Worm (Caenorhabditis elegans) whole organism, L4/young adult: ENCODE results near the gene viro-2.
"Not testable (repeated sequence)": the region's sequence is repeated elsewhere in the genome, so short reads cannot be mapped to it uniquely, and the experiment has no call there.

ENCODE experiments used
- W03F9.2 ChIP-seq: fragments of 150-350 bp; optimal IDR thresholded peaks from 2 replicates; lab custom pipeline; 2014; ENCODE audit warnings: missing biosample characterization, missing genetic modification characterization
- dao-5 ChIP-seq: sonication (generic microtip); optimal IDR thresholded peaks from 2 replicates; lab custom pipeline; 2016; ENCODE audit warnings: missing genotype, missing genetic modification characterization, moderate library complexity, missing compliant biosample characterization
- him-1 ChIP-seq: sonication (generic microtip); optimal IDR thresholded peaks from 2 replicates; lab custom pipeline; 2016; ENCODE audit warnings: missing genotype, missing genetic modification reagents, missing genetic modification characterization, missing compliant biosample characterization

Gene viro-2

ce11 chrIII:7128601-7129000, at the start of gene viro-2:
TSS of gene viro-2 (plus strand) at chrIII:7128901.
- not testable (repeated sequence) for TF ChIP-seq W03F9.2, him-1, dao-5 (tag; lab: Kevin White, UChicago)

DNA sequence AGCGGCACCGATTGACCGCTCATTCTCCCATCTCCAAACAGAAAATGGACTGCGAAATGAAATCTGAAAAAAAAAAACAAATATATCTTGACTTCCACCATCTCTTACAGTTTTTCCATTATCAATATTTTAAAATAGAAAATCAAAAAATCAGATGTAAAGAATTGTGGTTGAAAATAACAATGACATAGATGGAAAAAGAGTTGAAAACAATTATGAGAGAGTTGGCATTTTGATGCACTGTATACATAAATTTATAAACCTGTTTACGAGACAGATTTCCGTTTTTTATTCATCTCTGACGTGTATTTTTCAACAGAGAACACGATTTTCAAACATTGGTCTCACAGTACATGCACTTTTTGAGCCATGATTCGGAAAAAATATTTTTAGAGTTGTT, 48.0 kb upstream of the viro-2 start, which contains the start of gene ZK418.7:
TSS of gene ZK418.7 (minus strand) at position 101 of the 400 bp plus-strand sequence.
- TF ChIP-seq dao-5 (tag; lab: Kevin White, UChicago) (no peak), W03F9.2 (tag; lab: Kevin White, UChicago) (no peak), him-1 (tag; lab: Kevin White, UChicago) (no peak)

DNA sequence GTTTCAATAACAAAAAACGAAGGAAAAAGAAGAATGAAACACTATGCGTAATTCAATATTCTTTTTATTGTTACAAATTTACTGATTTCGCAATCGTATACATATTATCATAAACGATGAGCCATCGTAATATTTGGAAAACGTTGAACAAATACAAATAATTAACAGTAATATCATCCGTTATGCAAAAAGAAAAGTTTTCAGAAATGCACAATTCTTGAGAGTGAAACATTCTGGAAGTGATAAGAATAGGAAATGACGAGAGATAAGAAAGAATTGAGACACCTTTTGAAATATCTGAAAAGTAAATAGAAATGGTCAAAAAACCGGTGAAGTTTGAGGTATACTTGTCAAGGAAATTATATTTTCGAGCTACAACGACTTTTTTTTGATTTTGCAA, 47.2 kb upstream of the viro-2 start:
- no peak for TF ChIP-seq him-1 (tag; lab: Kevin White, UChicago)
- no peak for TF ChIP-seq W03F9.2 (tag; lab: Kevin White, UChicago)
- no peak for TF ChIP-seq dao-5 (tag; lab: Kevin White, UChicago)

ce11 chrIII:7083106-7083505, 45.6 kb upstream of the viro-2 start:
- no peak for TF ChIP-seq him-1 (tag; lab: Kevin White, UChicago)
- no peak for TF ChIP-seq W03F9.2 (tag; lab: Kevin White, UChicago)
- TF ChIP-seq dao-5 (tag; lab: Kevin White, UChicago): no peak

- no peak for TF ChIP-seq W03F9.2 (tag; lab: Kevin White, UChicago)
- TF ChIP-seq dao-5 (tag; lab: Kevin White, UChicago): no peak
- no peak for TF ChIP-seq him-1 (tag; lab: Kevin White, UChicago)
These were observed 43.8 kb upstream of the viro-2 start, which contains the start of gene tofu-7 for ce11 chrIII:7084908-7085307. TSS of gene tofu-7 (minus strand) at chrIII:7085018.

DNA sequence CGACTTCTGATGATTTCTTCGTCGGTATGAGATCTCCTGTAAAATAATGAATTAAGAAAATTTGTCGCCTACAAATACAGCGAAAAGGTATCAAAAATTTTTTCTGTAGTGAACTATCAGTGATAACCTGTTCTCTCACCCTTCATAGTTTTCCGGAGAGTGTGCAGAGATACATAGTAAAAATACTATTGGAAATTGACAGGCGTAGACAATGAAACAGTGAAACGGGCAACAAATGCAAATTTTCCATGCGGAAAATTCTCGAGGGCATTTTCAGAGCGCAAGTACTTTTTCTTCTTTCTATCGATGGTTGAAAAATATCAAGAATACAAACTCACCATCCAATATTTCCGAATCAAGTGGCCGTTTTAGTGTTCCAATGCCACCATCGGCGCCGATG, 41.5 kb upstream of the viro-2 start:
- no peak for TF ChIP-seq W03F9.2 (tag; lab: Kevin White, UChicago)
- no peak for TF ChIP-seq dao-5 (tag; lab: Kevin White, UChicago)
- TF ChIP-seq him-1 (tag; lab: Kevin White, UChicago): no peak

DNA sequence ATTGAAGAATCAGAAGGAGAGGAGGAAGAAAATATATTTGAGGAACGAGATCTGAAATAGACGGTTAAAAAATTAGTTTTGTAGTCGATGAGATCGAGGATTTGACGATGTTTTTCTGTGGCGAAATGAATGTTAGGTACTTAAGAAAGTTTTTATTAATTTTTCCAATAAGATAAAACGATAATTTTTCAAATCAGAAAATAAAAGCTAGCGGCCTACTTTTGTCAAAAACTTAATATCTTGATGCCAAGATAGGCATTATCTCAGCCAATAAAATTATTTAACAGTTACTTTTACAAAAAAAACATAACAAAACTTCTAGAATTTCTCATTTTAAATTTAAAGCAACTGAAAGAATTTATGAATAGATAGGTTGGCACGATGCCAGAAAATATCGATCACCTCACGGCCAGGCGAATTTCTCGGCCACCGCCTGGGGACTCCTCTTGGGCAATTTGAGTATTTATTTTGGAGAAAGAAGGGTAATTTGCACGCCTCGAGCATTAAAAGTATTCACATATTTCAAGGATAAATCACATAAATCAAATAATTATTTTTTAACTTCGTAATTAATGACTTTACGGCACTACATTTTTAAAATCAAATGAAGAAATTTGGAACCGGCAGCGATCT, 40.9 kb upstream of the viro-2 start, which contains the start of gene fubl-2:
TSS of gene fubl-2 (minus strand) at position 51 of the 633 bp plus-strand sequence.
- peak; percentile 81 for TF ChIP-seq W03F9.2 (tag; lab: Kevin White, UChicago)
- no peak for TF ChIP-seq him-1 (tag; lab: Kevin White, UChicago)

DNA sequence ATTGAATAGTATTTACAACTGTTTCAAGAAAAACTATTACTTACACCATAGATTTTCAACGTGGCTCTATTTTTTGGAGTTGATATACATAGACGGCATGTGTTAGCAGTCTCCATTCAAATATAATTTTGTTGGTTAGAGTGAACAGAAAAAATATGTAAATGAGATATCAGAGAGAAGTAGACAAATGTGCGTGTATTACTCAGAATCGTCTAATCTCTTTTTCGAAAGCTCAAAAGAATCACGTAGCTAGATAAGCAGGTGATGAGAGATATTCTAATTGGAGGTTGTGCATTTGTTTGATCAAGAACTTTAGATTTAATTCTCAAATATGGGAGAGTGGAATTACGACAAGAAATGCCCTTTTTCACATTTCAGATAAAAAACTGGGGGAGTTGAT, 38.2 kb upstream of the viro-2 start, which contains the start of gene ZK418.10:
TSS of gene ZK418.10 (minus strand) at position 148 of the 400 bp plus-strand sequence.
- no peak for TF ChIP-seq him-1 (tag; lab: Kevin White, UChicago)
- TF ChIP-seq dao-5 (tag; lab: Kevin White, UChicago): no peak
- no peak for TF ChIP-seq W03F9.2 (tag; lab: Kevin White, UChicago)

DNA sequence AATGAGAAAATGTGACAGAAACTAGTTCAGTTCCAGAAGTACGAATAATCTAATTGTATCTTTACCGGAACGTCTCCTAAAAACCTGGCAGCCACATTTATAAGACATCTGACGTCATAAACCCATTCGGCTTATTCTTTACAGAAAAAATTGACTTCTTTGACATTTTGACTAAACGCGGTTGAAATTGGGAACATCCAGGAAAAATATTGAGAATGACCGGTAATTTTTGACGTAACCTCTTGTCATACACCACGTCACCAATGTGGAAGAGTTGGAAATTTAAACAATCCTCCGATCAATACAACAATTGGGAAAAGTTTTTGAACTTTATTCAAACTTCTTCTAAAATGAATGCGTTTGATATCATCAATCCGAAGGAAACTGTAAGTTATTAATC, 37.7 kb upstream of the viro-2 start, which contains the start of gene ZK418.2:
TSS of gene ZK418.2 (plus strand) at position 301 of the 400 bp plus-strand sequence.
- TF ChIP-seq dao-5 (tag; lab: Kevin White, UChicago): no peak
- TF ChIP-seq W03F9.2 (tag; lab: Kevin White, UChicago): no peak
- no peak for TF ChIP-seq him-1 (tag; lab: Kevin White, UChicago)

DNA sequence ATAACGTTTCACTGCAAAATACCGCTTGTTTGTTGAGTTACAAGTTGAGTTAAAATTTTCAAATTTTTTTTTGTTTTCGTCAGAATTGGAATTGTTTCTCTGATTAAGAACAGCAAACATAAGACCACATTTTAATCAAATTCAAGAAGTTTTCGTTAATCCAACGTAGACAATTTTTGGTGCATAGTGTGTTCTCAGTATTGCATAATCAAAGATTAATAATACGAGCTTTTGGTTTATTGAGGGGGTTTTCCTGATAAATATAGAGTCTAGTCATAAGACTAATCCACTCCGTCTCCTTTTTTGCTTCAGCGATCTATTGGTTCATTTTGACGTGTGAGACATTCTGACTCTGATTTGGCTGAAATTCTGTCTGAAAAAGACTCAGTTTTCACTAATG, 33.5 kb upstream of the viro-2 start, which contains the start of gene nhr-9:
TSS of gene nhr-9 (plus strand) at position 307 of the 400 bp plus-strand sequence.
- TF ChIP-seq him-1 (tag; lab: Kevin White, UChicago) (no peak), dao-5 (tag; lab: Kevin White, UChicago) (no peak), W03F9.2 (tag; lab: Kevin White, UChicago) (no peak)

DNA sequence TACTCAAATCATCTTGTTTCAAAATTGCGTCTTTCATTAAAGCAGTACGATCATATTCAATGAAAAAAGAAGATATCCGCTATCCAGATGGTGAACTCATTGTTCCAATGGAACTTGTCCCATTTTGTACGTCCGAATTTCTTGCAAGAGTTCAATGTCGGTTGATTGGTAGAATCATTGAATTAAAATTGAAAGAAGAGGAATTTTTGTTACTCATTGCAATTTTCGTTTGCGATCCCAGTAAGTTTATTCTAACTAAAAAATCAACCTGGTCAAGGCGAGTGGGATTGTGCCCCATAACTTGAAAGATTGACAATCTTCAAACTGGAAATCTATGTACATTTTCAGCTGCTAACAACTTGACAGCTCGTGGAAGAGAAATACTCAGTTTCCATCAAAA, 32.2 kb upstream of the viro-2 start:
- TF ChIP-seq him-1 (tag; lab: Kevin White, UChicago) (no peak), dao-5 (tag; lab: Kevin White, UChicago) (no peak), W03F9.2 (tag; lab: Kevin White, UChicago) (no peak)

DNA sequence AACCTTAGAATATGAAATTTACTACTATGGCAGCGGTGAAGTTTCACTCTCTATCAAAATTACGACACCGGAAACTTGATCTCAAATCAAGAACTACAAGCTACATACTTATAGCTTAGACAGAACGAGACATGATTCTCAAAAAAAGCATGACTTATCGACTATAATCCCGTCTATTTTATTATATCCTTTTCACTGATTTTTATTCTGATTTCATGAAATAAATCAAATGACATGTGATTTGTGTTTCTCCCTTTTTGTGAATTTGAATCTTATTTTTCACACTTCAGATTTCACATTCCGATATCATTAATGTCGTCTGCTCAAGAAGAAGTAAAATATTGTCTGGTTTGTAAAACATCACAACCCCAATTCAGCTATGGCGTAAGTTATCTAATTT, 28.7 kb upstream of the viro-2 start, which contains the start of gene ZK418.11:
TSS of gene ZK418.11 (plus strand) at position 289 of the 400 bp plus-strand sequence.
- TF ChIP-seq dao-5 (tag; lab: Kevin White, UChicago) (no peak), W03F9.2 (tag; lab: Kevin White, UChicago) (no peak), him-1 (tag; lab: Kevin White, UChicago) (no peak)

DNA sequence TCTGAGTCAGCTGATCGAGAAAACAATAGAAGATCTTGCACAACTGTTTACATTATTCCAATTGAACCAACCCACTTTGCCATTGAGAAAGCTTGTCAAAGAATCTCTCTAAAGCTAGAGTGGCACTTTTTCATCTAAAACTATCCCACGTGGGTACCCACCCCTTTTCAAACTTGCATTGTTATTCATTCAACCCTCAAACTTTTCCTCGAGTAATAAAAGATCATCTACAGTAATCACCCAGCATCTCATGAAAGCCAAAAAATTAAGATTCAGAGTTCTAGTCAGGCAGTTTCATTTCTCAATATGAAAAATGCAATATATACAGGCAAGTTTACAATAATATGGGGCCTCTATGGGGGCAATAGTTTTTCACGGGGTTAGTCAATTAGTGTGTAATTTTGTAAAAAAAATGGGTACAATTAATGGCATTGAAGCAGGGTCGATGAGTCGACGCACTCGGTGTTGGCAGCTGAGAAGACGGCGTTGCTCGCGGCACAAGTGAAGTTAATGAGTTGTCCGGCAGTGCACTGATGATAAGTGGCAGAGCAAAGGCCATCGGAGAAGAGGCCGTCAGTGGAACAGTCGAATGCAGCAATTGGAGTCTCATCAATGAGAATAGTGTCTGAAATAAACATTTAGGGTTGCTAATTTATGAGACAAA, 26.8 kb upstream of the viro-2 start:
- no peak for TF ChIP-seq dao-5 (tag; lab: Kevin White, UChicago)
- no peak for TF ChIP-seq him-1 (tag; lab: Kevin White, UChicago)
- peak; percentile 21 for TF ChIP-seq W03F9.2 (tag; lab: Kevin White, UChicago)
